Worm (Caenorhabditis elegans): Measurements from ENCODE around the gene rif-1.2.

DNA sequence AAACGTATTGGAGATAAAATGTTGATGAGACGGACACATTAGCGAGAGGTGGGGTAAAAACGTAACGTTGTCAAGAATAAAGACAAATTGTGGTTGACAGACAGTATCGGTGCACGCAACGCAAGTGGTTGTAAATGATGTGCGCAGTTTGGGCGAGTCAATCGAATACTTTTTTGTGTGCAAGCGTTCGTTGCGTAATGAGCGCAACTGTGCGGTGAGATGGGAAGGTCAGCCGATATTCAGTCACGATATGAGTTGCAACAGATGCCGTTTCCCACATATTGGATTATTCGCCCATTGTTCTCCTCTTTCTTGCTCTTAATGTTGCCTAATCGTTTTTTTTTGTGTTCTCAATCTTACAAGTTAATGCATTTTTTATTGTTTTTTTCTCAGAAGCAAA lies 50.5 kb downstream of the rif-1.2 start, which contains the start of gene ceh-40:
- no peak for TF ChIP-seq snpc-4 (tag; optimal IDR thresholded peaks at IDR 0.05)
- TF ChIP-seq lsy-2 (tag; optimal IDR thresholded peaks at IDR 0.05), result no peak
- no peak for TF ChIP-seq lin-39 (tag; optimal IDR thresholded peaks at IDR 0.05)
- no peak for TF ChIP-seq lin-11 (tag; optimal IDR thresholded peaks at IDR 0.05)
- no peak for TF ChIP-seq lin-13 (GFP tag; optimal IDR thresholded peaks at IDR 0.05)
- no peak for TF ChIP-seq Y55F3AM.14 (GFP tag; optimal IDR thresholded peaks at IDR 0.05)
